Worm (Caenorhabditis elegans): ENCODE measurements around the gene cpr-4.
A peak's percentile ranks its signal among the peaks of the same experiment; 100 is the strongest.

The cpr-4 gene

DNA sequence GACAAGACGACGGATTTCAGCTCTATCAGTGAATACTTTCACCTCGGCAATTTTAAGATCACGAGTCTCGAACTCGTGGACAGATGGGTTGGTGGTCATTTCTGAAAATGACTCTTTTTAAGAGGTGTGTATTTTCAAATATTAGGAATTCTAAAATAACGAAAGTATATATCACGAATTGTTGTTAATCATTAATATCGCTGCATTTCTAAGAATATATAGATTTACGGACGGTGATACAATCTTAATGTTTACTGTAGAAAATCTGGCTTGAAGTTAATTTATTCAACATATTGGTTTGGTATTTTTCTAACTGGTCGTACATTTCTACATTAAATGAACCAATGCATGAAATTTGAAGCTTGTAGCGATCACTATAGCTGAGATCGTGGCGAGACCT, 9.2 kb upstream of the cpr-4 start, which contains the start of gene ZK1055.7:
Gene ZK1055.7, minus strand, starts transcription at position 101 of the 400 bp plus-strand sequence.
- TF ChIP-seq drap-1 (GFP tag; optimal IDR thresholded peaks at IDR 0.05): no peak
- no peak for TF ChIP-seq mep-1 (tag; optimal IDR thresholded peaks at IDR 0.05)
- TF ChIP-seq pha-4 (tag; optimal IDR thresholded peaks at IDR 0.05): no peak
- no peak for TF ChIP-seq hlh-1 (tag; optimal IDR thresholded peaks at IDR 0.05)
- TF ChIP-seq blmp-1 (tag; optimal IDR thresholded peaks at IDR 0.05): no peak
- TF ChIP-seq flh-1 (GFP tag; optimal IDR thresholded peaks at IDR 0.05): no peak
- no peak for TF ChIP-seq cnd-1 (tag; optimal IDR thresholded peaks at IDR 0.05)
- no peak for TF ChIP-seq ceh-39 (tag; optimal IDR thresholded peaks at IDR 0.05)
- no peak for TF ChIP-seq sem-2 (GFP tag; optimal IDR thresholded peaks at IDR 0.05)
- TF ChIP-seq tbx-8 (GFP tag; optimal IDR thresholded peaks at IDR 0.05): no peak
- no peak for TF ChIP-seq unc-39 (tag; optimal IDR thresholded peaks at IDR 0.05)
- no peak for TF ChIP-seq ceh-83 (GFP tag; optimal IDR thresholded peaks at IDR 0.05)
- no peak for TF ChIP-seq lsy-2 (tag; optimal IDR thresholded peaks at IDR 0.05)

DNA sequence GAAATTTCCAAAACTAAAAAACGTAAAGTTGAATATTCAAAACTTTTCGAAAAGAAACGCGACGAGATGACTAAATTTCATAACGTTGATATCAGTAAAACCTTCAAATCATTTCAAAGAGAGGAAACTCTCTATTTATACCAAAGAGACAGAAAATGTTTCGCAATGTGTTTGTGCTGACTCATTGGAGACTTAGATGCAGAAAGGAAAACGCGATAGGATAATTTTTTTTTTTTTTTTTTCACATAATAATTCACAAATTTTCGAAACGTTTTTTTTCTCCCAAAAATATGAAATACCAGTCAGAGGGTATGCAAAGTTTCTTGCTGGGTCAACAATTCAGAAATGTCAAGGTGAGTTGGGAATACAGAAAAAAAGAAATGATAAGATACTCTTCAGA, 8.3 kb upstream of the cpr-4 start:
- TF ChIP-seq elt-3 (tag; optimal IDR thresholded peaks at IDR 0.05) (no peak), cnd-1 (tag; optimal IDR thresholded peaks at IDR 0.05) (no peak), ces-1 (GFP tag; optimal IDR thresholded peaks at IDR 0.05) (no peak), lin-13 (tag; optimal IDR thresholded peaks at IDR 0.05) (no peak), nhr-237 (tag; optimal IDR thresholded peaks at IDR 0.05) (no peak), nhr-28 (tag; optimal IDR thresholded peaks at IDR 0.05) (no peak), nhr-76 (tag; optimal IDR thresholded peaks at IDR 0.05) (no peak), unc-39 (tag; optimal IDR thresholded peaks at IDR 0.05) (no peak), elt-1 (tag; optimal IDR thresholded peaks at IDR 0.05; ENCODE audit: borderline replicate concordance, insufficient read depth) (no peak)

DNA sequence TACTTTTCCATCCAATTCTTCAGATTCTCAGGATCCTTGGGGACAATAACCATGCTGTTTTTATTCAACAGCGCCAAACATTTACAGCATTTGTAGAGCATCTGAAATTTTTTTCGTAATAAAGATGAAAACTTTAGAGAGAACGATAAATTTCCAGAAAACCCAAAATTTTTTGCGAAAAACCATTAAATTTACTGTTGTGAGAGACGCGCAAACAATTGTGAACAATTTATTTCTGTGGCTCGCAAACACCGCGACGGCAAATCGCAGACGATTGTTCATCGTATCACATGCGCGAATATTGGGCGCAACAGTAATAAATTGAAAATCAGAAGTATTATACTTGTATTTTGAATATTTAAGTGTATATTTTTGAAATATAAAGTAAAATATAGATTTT, 3.4 kb upstream of the cpr-4 start, which contains the start of gene gon-14:
Gene gon-14, minus strand, starts transcription at position 101 of the 400 bp plus-strand sequence.
- TF ChIP-seq nhr-76 (tag; optimal IDR thresholded peaks at IDR 0.05) (no peak), nhr-28 (tag; optimal IDR thresholded peaks at IDR 0.05) (no peak), mls-2 (tag; optimal IDR thresholded peaks at IDR 0.05) (no peak), nhr-237 (tag; optimal IDR thresholded peaks at IDR 0.05) (no peak), ham-2 (GFP tag; optimal IDR thresholded peaks at IDR 0.05) (no peak), unc-39 (tag; optimal IDR thresholded peaks at IDR 0.05) (no peak), pha-4 (tag; optimal IDR thresholded peaks at IDR 0.05) (no peak), lsy-2 (tag; optimal IDR thresholded peaks at IDR 0.05) (no peak), sptf-1 (tag; optimal IDR thresholded peaks at IDR 0.05) (no peak), mab-5 (tag; optimal IDR thresholded peaks at IDR 0.05) (no peak), ceh-43 (GFP tag; optimal IDR thresholded peaks at IDR 0.05) (no peak), nhr-2 (tag; optimal IDR thresholded peaks at IDR 0.05) (no peak), sem-2 (GFP tag; optimal IDR thresholded peaks at IDR 0.05) (no peak), drap-1 (GFP tag; optimal IDR thresholded peaks at IDR 0.05) (no peak), zip-8 (tag; optimal IDR thresholded peaks at IDR 0.05) (no peak), ces-1 (GFP tag; optimal IDR thresholded peaks at IDR 0.05) (no peak), tbx-8 (GFP tag; optimal IDR thresholded peaks at IDR 0.05) (no peak), ztf-11 (tag; optimal IDR thresholded peaks at IDR 0.05) (no peak), lin-13 (tag; optimal IDR thresholded peaks at IDR 0.05) (no peak)

DNA sequence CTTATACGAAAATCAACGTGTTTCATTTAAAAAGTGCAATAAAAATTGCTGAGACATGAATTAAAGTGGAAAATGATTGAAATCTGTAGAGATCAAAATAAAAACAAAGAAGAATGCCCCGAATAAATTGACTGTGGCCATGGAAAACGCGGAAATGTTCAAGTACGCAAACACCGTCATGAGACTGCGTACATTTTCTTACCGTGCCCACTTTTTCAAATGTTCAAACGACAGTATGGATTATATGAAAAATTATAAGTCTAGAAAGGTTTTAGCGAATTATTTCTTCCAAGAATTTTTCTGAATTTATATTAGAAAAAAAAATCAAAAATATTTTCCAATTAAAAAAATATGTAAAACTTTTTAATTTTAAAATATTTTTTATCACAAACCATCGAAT, 3.0 kb upstream of the cpr-4 start:
- TF ChIP-seq nhr-2 (tag; optimal IDR thresholded peaks at IDR 0.05): no peak
- no peak for TF ChIP-seq M03D4.4 (tag; optimal IDR thresholded peaks at IDR 0.05)
- TF ChIP-seq mls-2 (tag; optimal IDR thresholded peaks at IDR 0.05): no peak
- peak; percentile 87 for TF ChIP-seq lsy-2 (tag; optimal IDR thresholded peaks at IDR 0.05)
- TF ChIP-seq bed-3 (GFP tag; optimal IDR thresholded peaks at IDR 0.05): no peak
- peak; percentile 8 for TF ChIP-seq lin-13 (tag; optimal IDR thresholded peaks at IDR 0.05)

DNA sequence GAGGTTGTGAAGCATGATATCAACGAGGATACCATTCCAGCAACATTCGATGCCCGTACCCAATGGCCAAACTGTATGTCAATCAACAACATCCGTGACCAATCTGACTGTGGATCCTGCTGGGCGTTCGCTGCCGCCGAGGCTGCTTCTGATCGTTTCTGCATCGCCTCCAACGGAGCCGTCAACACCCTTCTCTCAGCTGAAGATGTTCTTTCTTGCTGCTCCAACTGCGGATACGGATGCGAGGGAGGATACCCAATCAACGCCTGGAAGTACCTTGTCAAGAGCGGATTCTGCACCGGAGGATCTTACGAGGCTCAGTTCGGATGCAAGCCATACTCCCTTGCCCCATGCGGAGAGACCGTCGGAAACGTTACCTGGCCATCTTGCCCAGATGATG, 494 bp downstream of the cpr-4 start:
- TF ChIP-seq nhr-28 (tag; optimal IDR thresholded peaks at IDR 0.05) (no peak), ceh-39 (tag; optimal IDR thresholded peaks at IDR 0.05) (no peak), cnd-1 (tag; optimal IDR thresholded peaks at IDR 0.05) (no peak)

DNA sequence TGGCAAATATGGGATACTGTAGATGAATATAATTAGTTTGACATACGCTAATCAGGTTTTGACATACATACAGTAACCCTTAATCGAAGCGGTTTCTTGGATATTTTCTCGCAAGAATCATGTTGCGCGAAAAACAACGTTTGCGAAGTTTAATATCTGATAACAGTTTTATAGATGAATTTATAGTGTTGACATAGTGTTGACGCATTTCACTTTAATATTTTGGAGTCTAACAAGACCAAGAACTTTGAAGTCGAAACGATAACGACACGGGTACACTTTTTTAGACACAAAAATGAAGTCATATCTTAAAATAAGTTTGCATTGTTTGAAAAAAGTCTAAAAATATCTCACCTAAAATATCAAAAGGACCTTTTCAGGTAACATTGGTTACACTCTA, 1.8 kb downstream of the cpr-4 start:
- TF ChIP-seq snpc-4 (tag; optimal IDR thresholded peaks at IDR 0.05) (no peak), unc-62 (GFP tag; optimal IDR thresholded peaks at IDR 0.05) (no peak), nhr-12 (tag; optimal IDR thresholded peaks at IDR 0.05) (no peak), ceh-83 (GFP tag; optimal IDR thresholded peaks at IDR 0.05) (no peak), nhr-2 (tag; optimal IDR thresholded peaks at IDR 0.05) (no peak), elt-3 (tag; optimal IDR thresholded peaks at IDR 0.05) (no peak), mab-5 (tag; optimal IDR thresholded peaks at IDR 0.05) (no peak), hlh-1 (tag; optimal IDR thresholded peaks at IDR 0.05) (no peak), nhr-76 (tag; optimal IDR thresholded peaks at IDR 0.05) (no peak), M03D4.4 (tag; optimal IDR thresholded peaks at IDR 0.05) (no peak), pha-4 (tag; optimal IDR thresholded peaks at IDR 0.05) (no peak)

All from whole organism, mixed stage, embryonic.